Worm (Caenorhabditis elegans) whole organism, L1 larva: Measurements from ENCODE around the gene nhr-130.

Experiments
- C04F5.9 ChIP-seq: sonication (generic microtip); optimal IDR thresholded peaks from 2 replicates; lab custom pipeline; 2016; ENCODE audit warnings: missing genetic modification characterization, missing compliant biosample characterization
- C16A3.4 ChIP-seq: fragments of 150-350 bp; optimal IDR thresholded peaks from 2 replicates; lab custom pipeline; 2014; ENCODE audit warnings: missing biosample characterization, missing genetic modification characterization
- C34B4.2 ChIP-seq: sonication (generic microtip); optimal IDR thresholded peaks from 2 replicates; lab custom pipeline; 2017; ENCODE audit warnings: mild to moderate bottlenecking, missing genetic modification characterization, missing compliant biosample characterization
- F16B12.6 ChIP-seq: fragments of 150-350 bp; optimal IDR thresholded peaks from 2 replicates; lab custom pipeline; 2014; ENCODE audit warnings: missing biosample characterization, missing genetic modification characterization
- Y116A8C.19 ChIP-seq: sonication (generic microtip); optimal IDR thresholded peaks from 2 replicates; lab custom pipeline; 2016; ENCODE audit warnings: missing compliant biosample characterization, missing genetic modification characterization, borderline replicate concordance
- aha-1 ChIP-seq: fragments of 150-350 bp; optimal IDR thresholded peaks from 2 replicates; lab custom pipeline; 2014; ENCODE audit warnings: missing biosample characterization, missing genetic modification characterization
- alr-1 ChIP-seq: fragments of 200-800 bp; sonication (Bioruptor generic); optimal IDR thresholded peaks from 2 replicates; lab custom pipeline; 2018; ENCODE audit warnings: borderline replicate concordance, mild to moderate bottlenecking, missing genetic modification characterization, missing compliant biosample characterization
- aly-2 ChIP-seq: fragments of 150-350 bp; optimal IDR thresholded peaks from 2 replicates; lab custom pipeline; 2014; ENCODE audit warnings: missing biosample characterization, missing genetic modification characterization
- ama-1 ChIP-seq: fragments of 150-350 bp; optimal IDR thresholded peaks from 2 replicates; lab custom pipeline; 2014
- blmp-1 ChIP-seq: fragments of 150-350 bp; optimal IDR thresholded peaks from 2 replicates; lab custom pipeline; 2014; ENCODE audit warnings: missing biosample characterization, missing genetic modification characterization
- ceh-8 ChIP-seq: fragments of 200-800 bp; sonication (Bioruptor generic); optimal IDR thresholded peaks from 2 replicates; lab custom pipeline; 2018; ENCODE audit warnings: mild to moderate bottlenecking, missing genetic modification characterization, moderate library complexity, missing compliant biosample characterization
- ceh-90 ChIP-seq: sonication (generic microtip); optimal IDR thresholded peaks from 2 replicates; lab custom pipeline; 2016; ENCODE audit warnings: missing genetic modification characterization, missing compliant biosample characterization
- ces-1 ChIP-seq: fragments of 150-350 bp; optimal IDR thresholded peaks from 2 replicates; lab custom pipeline; 2014; ENCODE audit warnings: missing biosample characterization, missing genetic modification reagents, missing genetic modification characterization
- egl-27 ChIP-seq, 2 experiments: fragments of 150-350 bp in 1 of 2; sonication (generic microtip); optimal IDR thresholded peaks; 3 replicates each; lab custom pipeline; 2017 to 2018; ENCODE audit warnings: missing biosample characterization in 2 of 2, missing genetic modification characterization in 2 of 2, missing genetic modification reagents in 2 of 2
- elt-2 ChIP-seq: sonication (generic microtip); optimal IDR thresholded peaks from 2 replicates; lab custom pipeline; 2016; ENCODE audit warnings: missing genetic modification characterization, mild to moderate bottlenecking, inconsistent platforms, missing compliant biosample characterization, missing genetic modification reagents
- elt-3 ChIP-seq, 6 experiments: fragments of 150-350 bp in 1 of 6; sonication (generic microtip); optimal IDR thresholded peaks; 2 replicates each; lab custom pipeline; 2017 to 2018; ENCODE audit warnings: missing biosample characterization in 6 of 6, missing genetic modification characterization in 6 of 6, inconsistent platforms in 1 of 6
- fkh-4 ChIP-seq: sonication (generic microtip); optimal IDR thresholded peaks from 2 replicates; lab custom pipeline; 2016; ENCODE audit warnings: missing compliant biosample characterization, missing genetic modification characterization, borderline replicate concordance
- grh-1 ChIP-seq: fragments of 200-800 bp; sonication (Bioruptor generic); IDR thresholded peaks from 2 replicates; pipeline ENCODE4 v1.3.6; 2022; ENCODE audit warnings: missing genetic modification reagents, missing genetic modification characterization, missing compliant biosample characterization
- irx-1 ChIP-seq: sonication (generic microtip); optimal IDR thresholded peaks from 2 replicates; lab custom pipeline; 2016; ENCODE audit warnings: missing genetic modification characterization, missing compliant biosample characterization
- isw-1 ChIP-seq: fragments of 200-800 bp; sonication (Bioruptor generic); IDR thresholded peaks from 2 replicates; pipeline ENCODE4 v1.3.6; 2022; ENCODE audit warnings: missing genetic modification characterization, missing compliant biosample characterization
- lin-13 ChIP-seq: fragments of 150-350 bp; optimal IDR thresholded peaks from 2 replicates; lab custom pipeline; 2014; ENCODE audit warnings: missing biosample characterization, missing genetic modification reagents, missing genetic modification characterization
- lin-14 ChIP-seq: fragments of 200-800 bp; sonication (Bioruptor generic); optimal IDR thresholded peaks from 2 replicates; lab custom pipeline; 2018; ENCODE audit warnings: mild to moderate bottlenecking, missing genetic modification characterization, moderate library complexity, missing compliant biosample characterization
- lin-35 ChIP-seq, 2 experiments: fragments of 150-350 bp; optimal IDR thresholded peaks; 2 replicates each; lab custom pipeline; 2014; ENCODE audit warnings: missing biosample characterization in 2 of 2, missing genetic modification characterization in 2 of 2, missing genetic modification reagents in 2 of 2
- lin-39 ChIP-seq: fragments of 150-350 bp; optimal IDR thresholded peaks from 2 replicates; lab custom pipeline; 2014; ENCODE audit warnings: missing biosample characterization, missing genetic modification reagents, missing genetic modification characterization
- lir-3 ChIP-seq: sonication (generic microtip); optimal IDR thresholded peaks from 2 replicates; lab custom pipeline; 2016; ENCODE audit warnings: mild to moderate bottlenecking, missing genetic modification characterization, moderate library complexity, missing compliant biosample characterization; ENCODE audit not compliant: poor library complexity
- lsy-2 ChIP-seq, 2 experiments: fragments of 150-350 bp; optimal IDR thresholded peaks; 2 replicates each; lab custom pipeline; 2014; ENCODE audit warnings: missing biosample characterization in 2 of 2, missing genetic modification characterization in 2 of 2
- mdl-1 ChIP-seq, 2 experiments: fragments of 150-350 bp; optimal IDR thresholded peaks; 2 replicates each; lab custom pipeline; 2014 to 2017; ENCODE audit warnings: missing biosample characterization in 2 of 2, missing genetic modification characterization in 2 of 2, inconsistent platforms in 1 of 2
- mef-2 ChIP-seq: fragments of 150-350 bp; optimal IDR thresholded peaks from 2 replicates; lab custom pipeline; 2014; ENCODE audit warnings: missing biosample characterization, missing genetic modification characterization
- mep-1 ChIP-seq: fragments of 150-350 bp; optimal IDR thresholded peaks from 2 replicates; lab custom pipeline; 2014; ENCODE audit warnings: missing biosample characterization, missing genetic modification characterization
- nhr-11 ChIP-seq: fragments of 150-350 bp; optimal IDR thresholded peaks from 2 replicates; lab custom pipeline; 2014; ENCODE audit warnings: missing biosample characterization, missing genetic modification characterization
- nhr-12 ChIP-seq: sonication (generic microtip); optimal IDR thresholded peaks from 2 replicates; lab custom pipeline; 2017; ENCODE audit warnings: missing biosample characterization, missing genetic modification characterization
- nhr-20 ChIP-seq: sonication (generic microtip); optimal IDR thresholded peaks from 2 replicates; lab custom pipeline; 2016; ENCODE audit warnings: mild to moderate bottlenecking, missing genetic modification characterization, missing compliant biosample characterization
- nhr-71 ChIP-seq: sonication (generic microtip); optimal IDR thresholded peaks from 2 replicates; lab custom pipeline; 2016; ENCODE audit warnings: mild to moderate bottlenecking, missing genetic modification characterization, moderate library complexity, missing compliant biosample characterization
- nhr-76 ChIP-seq: sonication (generic microtip); optimal IDR thresholded peaks from 2 replicates; lab custom pipeline; 2017; ENCODE audit warnings: missing biosample characterization, missing genetic modification characterization
- nhr-84 ChIP-seq: sonication (generic microtip); optimal IDR thresholded peaks from 2 replicates; lab custom pipeline; 2017; ENCODE audit warnings: missing biosample characterization, missing genetic modification characterization
- pag-3 ChIP-seq: sonication (generic microtip); optimal IDR thresholded peaks from 2 replicates; lab custom pipeline; 2017; ENCODE audit warnings: missing genetic modification characterization, mild to moderate bottlenecking, missing compliant biosample characterization, antibody characterized with exemption, borderline replicate concordance; ENCODE audit not compliant: insufficient read depth
- pax-3 ChIP-seq: fragments of 200-800 bp; sonication (Bioruptor generic); optimal IDR thresholded peaks from 2 replicates; lab custom pipeline; 2018; ENCODE audit warnings: mild to moderate bottlenecking, missing genetic modification characterization, moderate library complexity, missing compliant biosample characterization
- pqm-1 ChIP-seq: sonication (generic microtip); optimal IDR thresholded peaks from 3 replicates; lab custom pipeline; 2017; ENCODE audit warnings: missing biosample characterization, missing genetic modification characterization
- sox-4 ChIP-seq: sonication (generic microtip); optimal IDR thresholded peaks from 2 replicates; lab custom pipeline; 2016; ENCODE audit warnings: missing genetic modification characterization, missing compliant biosample characterization
- sup-37 ChIP-seq: fragments of 200-800 bp; sonication (Bioruptor generic); optimal IDR thresholded peaks from 2 replicates; lab custom pipeline; 2018; ENCODE audit warnings: mild to moderate bottlenecking, missing genetic modification characterization, missing compliant biosample characterization
- tbx-2 ChIP-seq: sonication (generic microtip); optimal IDR thresholded peaks from 2 replicates; lab custom pipeline; 2016; ENCODE audit warnings: missing genetic modification characterization, missing compliant biosample characterization
- tlp-1 ChIP-seq: fragments of 150-350 bp; optimal IDR thresholded peaks from 2 replicates; lab custom pipeline; 2014; ENCODE audit warnings: missing biosample characterization, missing genetic modification characterization
- unc-130 ChIP-seq: fragments of 150-350 bp; optimal IDR thresholded peaks from 2 replicates; lab custom pipeline; 2017; ENCODE audit warnings: missing biosample characterization, missing genetic modification characterization, inconsistent platforms
- unc-86 ChIP-seq: sonication (generic microtip); optimal IDR thresholded peaks from 2 replicates; lab custom pipeline; 2016; ENCODE audit warnings: missing genetic modification characterization, missing compliant biosample characterization
- unc-98 ChIP-seq: fragments of 200-800 bp; sonication (Bioruptor generic); IDR thresholded peaks from 2 replicates; pipeline ENCODE4 v1.3.6; 2022; ENCODE audit warnings: missing genetic modification characterization, missing compliant biosample characterization
- vab-15 ChIP-seq: sonication (generic microtip); optimal IDR thresholded peaks from 2 replicates; lab custom pipeline; 2017; ENCODE audit warnings: missing genotype, mild to moderate bottlenecking, missing genetic modification characterization, missing compliant biosample characterization
- xbp-1 ChIP-seq: sonication (generic microtip); optimal IDR thresholded peaks from 2 replicates; lab custom pipeline; 2016; ENCODE audit warnings: missing genetic modification characterization, missing compliant biosample characterization
- zip-4 ChIP-seq: fragments of 200-800 bp; sonication (Bioruptor generic); optimal IDR thresholded peaks from 2 replicates; lab custom pipeline; 2018; ENCODE audit warnings: mild to moderate bottlenecking, missing genetic modification characterization, moderate library complexity, missing compliant biosample characterization
- ztf-4 ChIP-seq: fragments of 150-350 bp; optimal IDR thresholded peaks from 2 replicates; lab custom pipeline; 2014; ENCODE audit warnings: missing biosample characterization, missing genetic modification characterization

nhr-130 gene

ce11 chrV:483289-483795 is at the start of gene nhr-130:
nhr-130 (minus strand) TSS chrV:483339.
- TF ChIP-seq tbx-2 (tag; lab: Kevin White, UChicago) (no peak), tlp-1 (tag; lab: Kevin White, UChicago) (peak; percentile 28), lin-14 (GFP tag; lab: Kevin White, UChicago) (peak; percentile 12), nhr-20 (tag; lab: Kevin White, UChicago) (peak; percentile 30), ama-1 (lab: Kevin White, UChicago) (no peak), irx-1 (no peak), mef-2 (tag; lab: Kevin White, UChicago) (no peak), elt-2 (tag; lab: Kevin White, UChicago) (peak; percentile 78)

ce11 chrV:532046-532445 is 48.9 kb upstream of the nhr-130 start, which contains the start of gene nhr-58:
nhr-58 (plus strand) TSS chrV:532259.
- TF ChIP-seq lsy-2 (tag; optimal IDR thresholded peaks at IDR 0.05; lab: Kevin White, UChicago) (no peak), zip-4 (GFP tag; lab: Kevin White, UChicago) (no peak), unc-98 (GFP tag; lab: Robert Waterston, UW) (no peak), nhr-71 (tag; lab: Kevin White, UChicago) (peak; percentile 76), nhr-76 (no peak), C34B4.2 (tag; lab: Kevin White, UChicago) (no peak), elt-2 (tag; lab: Kevin White, UChicago) (peak; percentile 65), lir-3 (tag; lab: Kevin White, UChicago) (no peak), mef-2 (tag; lab: Kevin White, UChicago) (no peak), ztf-4 (tag; lab: Kevin White, UChicago) (peak; percentile 27), C04F5.9 (no peak), tlp-1 (tag; lab: Kevin White, UChicago) (no peak), mep-1 (tag; lab: Kevin White, UChicago) (peak; percentile 64), lin-35 (GFP tag; optimal IDR thresholded peaks at IDR 0.05; lab: Kevin White, UChicago) (peak in 1 of 2 experiments; percentile 59), unc-86 (tag; lab: Kevin White, UChicago) (no peak), egl-27 (tag; optimal IDR thresholded peaks at IDR 0.05; lab: Kevin White, UChicago) (peak; percentile 70 to 83), nhr-20 (tag; lab: Kevin White, UChicago) (peak; percentile 77), mdl-1 (tag; optimal IDR thresholded peaks at IDR 0.05; lab: Kevin White, UChicago) (peak in 1 of 2 experiments; percentile 71), nhr-84 (tag; lab: Kevin White, UChicago) (no peak), blmp-1 (tag; lab: Kevin White, UChicago) (peak; percentile 90), ceh-90 (tag; lab: Kevin White, UChicago) (no peak), pqm-1 (no peak), sox-4 (tag; lab: Kevin White, UChicago) (no peak), aha-1 (no peak), grh-1 (GFP tag; lab: Robert Waterston, UW) (no peak), ces-1 (no peak), isw-1 (GFP tag; lab: Robert Waterston, UW) (no peak), nhr-12 (tag; lab: Kevin White, UChicago) (no peak), ceh-8 (no peak), sup-37 (GFP tag; lab: Kevin White, UChicago) (no peak), pax-3 (tag; lab: Kevin White, UChicago) (no peak), F16B12.6 (tag; lab: Kevin White, UChicago) (no peak), irx-1 (no peak), elt-3 (tag; optimal IDR thresholded peaks at IDR 0.05; lab: Kevin White, UChicago) (peak in 2 of 6 experiments; percentile 18 to 29), fkh-4 (tag; lab: Kevin White, UChicago) (no peak), ama-1 (lab: Kevin White, UChicago) (no peak), unc-130 (tag; lab: Kevin White, UChicago) (no peak), lin-14 (GFP tag; lab: Kevin White, UChicago) (peak; percentile 99), lin-13 (GFP tag; lab: Kevin White, UChicago) (no peak), aly-2 (tag; lab: Kevin White, UChicago) (no peak), vab-15 (tag; lab: Kevin White, UChicago) (no peak), nhr-11 (tag; lab: Kevin White, UChicago) (peak; percentile 59), lin-39 (tag; lab: Kevin White, UChicago) (no peak), C16A3.4 (tag; lab: Kevin White, UChicago) (peak; percentile 20), alr-1 (tag; lab: Kevin White, UChicago) (no peak), pag-3 (tag; lab: Kevin White, UChicago) (no peak), Y116A8C.19 (tag; lab: Kevin White, UChicago) (no peak), xbp-1 (no peak)
